Worm (Caenorhabditis elegans): Measurements from ENCODE around the gene nxf-1.
A peak's percentile ranks its signal among the peaks of the same experiment; 100 is the strongest.

nxf-1 gene

DNA sequence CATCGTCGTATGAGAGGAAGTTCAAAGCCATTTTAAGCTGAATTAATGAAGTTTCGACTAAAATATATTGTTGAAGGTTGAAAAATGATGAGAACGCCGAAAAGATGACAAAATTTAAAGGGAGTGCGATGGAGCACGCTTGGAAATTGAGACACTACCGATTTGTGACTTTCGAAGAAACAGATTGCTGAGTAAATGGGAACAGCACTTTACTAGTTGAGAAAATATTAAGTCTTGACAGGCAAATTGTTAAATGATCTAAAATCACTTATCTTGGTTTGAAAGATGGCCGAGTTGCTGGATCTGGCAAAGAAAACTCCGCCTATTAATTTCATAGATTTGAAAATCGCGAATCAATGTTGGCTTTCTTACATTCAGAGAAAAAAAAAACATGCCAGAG is 8.5 kb upstream of the nxf-1 start, which contains the start of gene rpoa-12 (continued):
- TF ChIP-seq ceh-22 (tag; optimal IDR thresholded peaks at IDR 0.05) (no peak), zip-5 (tag; optimal IDR thresholded peaks at IDR 0.05) (peak; percentile 54), odd-2 (tag; optimal IDR thresholded peaks at IDR 0.05) (no peak), tbx-7 (tag; optimal IDR thresholded peaks at IDR 0.05) (peak; percentile 69), che-1 (tag; optimal IDR thresholded peaks at IDR 0.05) (no peak), pha-2 (tag; optimal IDR thresholded peaks at IDR 0.05) (no peak), ceh-14 (tag; optimal IDR thresholded peaks at IDR 0.05) (peak; percentile 22), elt-4 (tag; optimal IDR thresholded peaks at IDR 0.05) (no peak), gmeb-2 (tag; optimal IDR thresholded peaks at IDR 0.05) (no peak), sox-4 (tag; optimal IDR thresholded peaks at IDR 0.05) (no peak), nhr-11 (tag; optimal IDR thresholded peaks at IDR 0.05) (no peak), dmd-4 (tag; optimal IDR thresholded peaks at IDR 0.05; ENCODE audit: borderline replicate concordance) (peak; percentile 5), mec-3 (tag; optimal IDR thresholded peaks at IDR 0.05; ENCODE audit: borderline replicate concordance) (no peak), pqm-1 (tag; optimal IDR thresholded peaks at IDR 0.05) (peak; percentile 21), K09A11.1 (tag; optimal IDR thresholded peaks at IDR 0.05; ENCODE audit: insufficient read depth) (no peak), ceh-34 (tag; optimal IDR thresholded peaks at IDR 0.05) (peak; percentile 49), eyg-1 (tag; optimal IDR thresholded peaks at IDR 0.05) (no peak), syd-9 (tag; optimal IDR thresholded peaks at IDR 0.05) (no peak), hlh-13 (GFP tag; optimal IDR thresholded peaks at IDR 0.05) (no peak), pat-9 (tag; optimal IDR thresholded peaks at IDR 0.05) (no peak), ref-2 (tag; optimal IDR thresholded peaks at IDR 0.05) (peak; percentile 50), ahr-1 (tag; optimal IDR thresholded peaks at IDR 0.05) (no peak), dve-1 (tag; optimal IDR thresholded peaks at IDR 0.05) (no peak), ceh-18 (tag; optimal IDR thresholded peaks at IDR 0.05) (peak; percentile 16), hlh-6 (tag; optimal IDR thresholded peaks at IDR 0.05) (no peak), npax-4 (tag; optimal IDR thresholded peaks at IDR 0.05) (no peak), ztf-16 (tag; optimal IDR thresholded peaks at IDR 0.05) (no peak), sdc-2 (tag; optimal IDR thresholded peaks at IDR 0.05) (no peak), pros-1 (tag; optimal IDR thresholded peaks at IDR 0.05) (no peak), C08G9.2 (tag; optimal IDR thresholded peaks at IDR 0.05) (peak; percentile 66), fax-1 (tag; optimal IDR thresholded peaks at IDR 0.05) (peak; percentile 15), hlh-30 (tag; optimal IDR thresholded peaks at IDR 0.05; ENCODE audit: insufficient read depth) (no peak), ceh-2 (tag; optimal IDR thresholded peaks at IDR 0.05) (peak; percentile 62), F13H6.1 (tag; optimal IDR thresholded peaks at IDR 0.05) (no peak), ceh-45 (GFP tag; IDR thresholded peaks at IDR 0.05) (no peak)

DNA sequence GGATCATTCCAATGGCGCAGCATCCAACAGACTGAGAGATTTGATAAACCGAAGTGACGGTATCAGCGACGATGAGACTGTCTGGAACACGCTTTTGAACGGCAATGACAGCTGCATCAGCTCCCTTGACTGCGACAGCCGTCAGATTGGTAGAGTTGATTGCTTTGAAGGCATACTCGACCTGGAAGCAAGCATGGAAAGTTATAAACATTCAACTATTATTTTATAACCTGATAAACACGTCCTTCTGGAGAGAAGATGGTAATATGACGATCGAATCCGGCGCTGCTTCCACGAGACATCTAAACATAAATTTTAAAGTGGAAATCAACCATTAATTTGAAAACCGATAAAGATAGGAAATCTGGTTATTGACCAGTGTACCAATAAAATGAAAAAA is 7.5 kb upstream of the nxf-1 start, which contains the start of gene pas-1:
pas-1 (minus strand) TSS at position 302 of the 400 bp plus-strand sequence.
- no peak for TF ChIP-seq hlh-15 (tag; optimal IDR thresholded peaks at IDR 0.05)
- TF ChIP-seq K02D7.2 (tag; optimal IDR thresholded peaks at IDR 0.05) = no peak
- TF ChIP-seq nhr-11 (tag; optimal IDR thresholded peaks at IDR 0.05) = no peak
- no peak for TF ChIP-seq sox-4 (tag; optimal IDR thresholded peaks at IDR 0.05)
- TF ChIP-seq tbx-2 (tag; optimal IDR thresholded peaks at IDR 0.05) = no peak
- no peak for TF ChIP-seq unc-55 (GFP tag; optimal IDR thresholded peaks at IDR 0.05)
- no peak for TF ChIP-seq unc-42 (tag; optimal IDR thresholded peaks at IDR 0.05)
- no peak for TF ChIP-seq ets-4 (tag; optimal IDR thresholded peaks at IDR 0.05)
- no peak for TF ChIP-seq eyg-1 (tag; optimal IDR thresholded peaks at IDR 0.05)
- no peak for TF ChIP-seq npax-4 (tag; optimal IDR thresholded peaks at IDR 0.05)
- no peak for TF ChIP-seq ceh-34 (tag; optimal IDR thresholded peaks at IDR 0.05)
- no peak for TF ChIP-seq pax-1 (tag; optimal IDR thresholded peaks at IDR 0.05)
- TF ChIP-seq ref-2 (tag; optimal IDR thresholded peaks at IDR 0.05) = no peak
- no peak for TF ChIP-seq lin-11 (tag; optimal IDR thresholded peaks at IDR 0.05)
- TF ChIP-seq ceh-22 (tag; optimal IDR thresholded peaks at IDR 0.05) = no peak
- no peak for TF ChIP-seq ceh-45 (GFP tag; IDR thresholded peaks at IDR 0.05)

All from whole organism, late embryonic.